Fruit fly (Drosophila melanogaster) S2 (cell line): Measurements from ENCODE around the gene CG7560.

Experiments
- CG8478 ChIP-seq: fragments of >200 bp; optimal IDR thresholded peaks from 2 replicates; lab custom pipeline; 2018
- CTCF ChIP-seq, 2 experiments: fragments of >200 bp; optimal IDR thresholded peaks; 2 replicates each; lab custom pipeline; 2018

DNA sequence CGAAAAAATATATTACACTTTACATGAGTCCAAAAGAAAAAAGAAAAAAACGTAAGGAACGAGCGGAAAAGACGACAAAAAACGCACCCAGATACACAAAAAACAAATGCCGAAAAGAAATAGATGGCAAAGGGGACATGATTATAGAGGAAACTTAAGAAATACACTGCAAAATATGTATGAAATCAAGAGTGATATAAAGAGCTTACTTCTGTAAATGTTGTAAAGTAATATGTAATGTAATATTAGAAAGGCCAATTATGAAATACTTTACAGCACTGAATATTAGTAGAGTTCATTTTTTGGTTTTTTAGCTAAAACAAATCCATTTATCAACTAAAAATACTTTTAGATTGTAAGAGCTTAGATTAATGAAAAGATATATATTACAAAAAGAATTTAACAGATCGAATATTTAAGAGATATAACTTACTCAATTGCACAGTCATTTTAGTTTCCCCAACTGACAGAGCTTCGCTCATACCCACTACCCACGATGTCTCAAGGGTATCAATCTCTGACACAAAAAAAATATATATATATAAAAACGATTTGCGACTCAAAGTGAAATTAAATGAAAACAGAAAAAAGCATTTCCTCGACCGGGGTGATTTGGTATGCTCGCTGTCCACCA lies 40.0 kb upstream of the CG7560 start:
- no peak for TF ChIP-seq CG8478 (lab: Kevin White, UChicago)
- no peak for TF ChIP-seq CTCF (optimal IDR thresholded peaks at IDR 0.05; lab: Kevin White, UChicago)
